Worm (Caenorhabditis elegans): ENCODE measurements around the gene Y54G2A.38.

DNA sequence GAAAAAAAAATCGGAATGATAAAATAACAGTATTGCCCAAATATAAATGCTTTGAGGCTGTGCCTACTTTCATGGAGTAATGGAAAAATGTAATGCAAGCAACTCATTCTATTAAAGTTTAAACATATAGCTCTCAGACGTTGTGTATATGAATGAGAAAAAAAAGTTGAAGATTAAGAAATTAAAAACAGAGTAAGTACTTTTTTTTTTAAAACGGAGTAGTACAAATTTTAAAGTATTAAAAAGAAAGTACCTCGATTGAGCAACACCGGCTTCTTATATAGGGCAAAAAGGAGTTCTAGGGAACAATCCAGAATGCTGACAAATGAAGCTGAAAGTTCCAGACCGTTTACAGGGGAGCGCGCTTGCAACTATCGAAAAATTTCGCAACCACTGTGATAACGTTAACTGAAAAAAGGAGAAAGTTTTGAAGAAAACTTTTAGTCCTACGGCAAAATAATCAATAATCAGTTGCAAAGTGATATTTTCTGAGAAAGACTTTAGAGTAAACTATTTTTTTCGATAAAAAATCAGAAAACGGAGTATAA lies 48.1 kb upstream of the Y54G2A.38 start:
- no peak for TF ChIP-seq pag-3 (tag; optimal IDR thresholded peaks at IDR 0.05; ENCODE audit: borderline replicate concordance, insufficient read depth)
- TF ChIP-seq dpl-1 (GFP tag; optimal IDR thresholded peaks at IDR 0.05), result no peak
- no peak for TF ChIP-seq tbx-2 (tag; optimal IDR thresholded peaks at IDR 0.05)
- TF ChIP-seq ztf-11 (tag; optimal IDR thresholded peaks at IDR 0.05), result no peak
- no peak for TF ChIP-seq nhr-20 (tag; optimal IDR thresholded peaks at IDR 0.05)

All from whole organism, L1 larva.